Worm (Caenorhabditis elegans): ENCODE data around the gene gcy-15.

DNA sequence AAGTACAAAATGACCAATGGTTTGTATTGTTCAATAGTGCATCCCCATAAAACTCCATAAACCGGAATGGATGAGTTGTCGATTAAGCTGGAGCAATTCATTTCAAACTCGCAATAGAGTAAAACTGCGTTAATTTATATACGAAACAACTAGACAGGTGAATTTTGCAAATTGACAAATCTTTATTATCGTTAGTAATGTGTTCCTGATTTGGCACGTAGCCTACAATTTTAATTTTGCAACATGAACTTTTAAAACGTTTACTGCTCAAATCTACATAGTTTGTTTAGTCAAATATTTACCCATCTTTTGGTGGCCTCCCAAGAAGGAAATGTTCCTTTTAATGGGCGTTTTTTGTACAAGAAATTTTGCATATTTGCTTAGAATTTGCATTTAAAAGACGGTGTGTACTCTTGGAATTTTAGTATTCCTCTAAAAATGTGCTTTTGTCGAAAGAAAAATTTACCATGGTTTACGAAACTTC is 40.2 kb upstream of the gcy-15 start, which contains the start of the genes srz-67 and C17F4.11:
- TF ChIP-seq hmg-4 (GFP tag; optimal IDR thresholded peaks at IDR 0.05) (no peak), scrt-1 (GFP tag; IDR thresholded peaks at IDR 0.05) (no peak), ets-7 (tag; optimal IDR thresholded peaks at IDR 0.05) (no peak), ceh-13 (GFP tag; optimal IDR thresholded peaks at IDR 0.05) (no peak), flt-1 (GFP tag; IDR thresholded peaks at IDR 0.05) (no peak), tra-4 (tag; optimal IDR thresholded peaks at IDR 0.05) (no peak)
